Fruit fly (Drosophila melanogaster) whole organism, embryonic: ENCODE results near the gene kis.

Experiments
- Atf3 ChIP-seq: fragments of 200-800 bp; sonication (Bioruptor generic); optimal IDR thresholded peaks from 3 replicates; lab custom pipeline; 2016; ENCODE audit warnings: missing biosample characterization, missing genetic modification characterization
- Awh ChIP-seq: fragments of 200-800 bp; sonication (Bioruptor generic); IDR thresholded peaks from 2 replicates; pipeline ENCODE4, ENCODE4 v1.3.6; 2022; ENCODE audit warnings: missing biosample characterization, missing genetic modification characterization
- Bdp1 ChIP-seq: fragments of 200-800 bp; sonication (Bioruptor generic); optimal IDR thresholded peaks from 3 replicates; lab custom pipeline; 2016; ENCODE audit warnings: missing biosample characterization, missing genetic modification characterization
- C15 ChIP-seq: fragments of 200-800 bp; sonication (Bioruptor generic); IDR thresholded peaks from 3 replicates; pipeline ENCODE4 v1.3.6; 2022; ENCODE audit warnings: missing biosample characterization, missing genetic modification characterization
- CG11085 ChIP-seq: fragments of 200-800 bp; sonication (Bioruptor generic); IDR thresholded peaks from 2 replicates; pipeline ENCODE4 v1.3.6; 2022; ENCODE audit warnings: missing biosample characterization, missing genetic modification characterization
- CG13424 ChIP-seq: fragments of 200-800 bp; sonication (Bioruptor generic); optimal IDR thresholded peaks from 2 replicates; lab custom pipeline; 2019; ENCODE audit warnings: missing biosample characterization, mild to moderate bottlenecking, missing genetic modification characterization, moderate library complexity
- CG13775 ChIP-seq: fragments of 200-800 bp; sonication (Bioruptor generic); optimal IDR thresholded peaks from 3 replicates; lab custom pipeline; 2017; ENCODE audit warnings: missing biosample characterization, mild to moderate bottlenecking, missing genetic modification characterization
- CG14050 ChIP-seq: fragments of 200-800 bp; sonication (Bioruptor generic); IDR thresholded peaks from 3 replicates; pipeline ENCODE4 v1.3.6; 2022; ENCODE audit warnings: missing biosample characterization, missing genetic modification characterization
- CG14667 ChIP-seq: fragments of 200-800 bp; sonication (Bioruptor generic); IDR thresholded peaks from 2 replicates; pipeline ENCODE4 v1.3.6; 2022; ENCODE audit warnings: missing biosample characterization, missing genetic modification characterization
- CG15514 ChIP-seq: fragments of 200-800 bp; sonication (Bioruptor generic); optimal IDR thresholded peaks from 3 replicates; lab custom pipeline; 2017; ENCODE audit warnings: missing biosample characterization, missing genetic modification characterization, mild to moderate bottlenecking, moderate library complexity, missing genetic modification reagents
- CG16863 ChIP-seq: fragments of 200-800 bp; sonication (Bioruptor generic); optimal IDR thresholded peaks from 3 replicates; lab custom pipeline; 2016; ENCODE audit warnings: missing biosample characterization, missing genetic modification characterization
- CG1792 ChIP-seq: fragments of 200-800 bp; sonication (Bioruptor generic); optimal IDR thresholded peaks from 2 replicates; lab custom pipeline; 2016; ENCODE audit warnings: missing biosample characterization, missing genetic modification characterization
- CG18262 ChIP-seq: fragments of 200-800 bp; optimal IDR thresholded peaks from 3 replicates; lab custom pipeline; 2019; ENCODE audit warnings: missing biosample characterization, mild to moderate bottlenecking, missing genetic modification characterization, moderate library complexity
- CG18619 ChIP-seq: fragments of 200-800 bp; sonication (Bioruptor generic); optimal IDR thresholded peaks from 3 replicates; lab custom pipeline; 2017; ENCODE audit warnings: missing biosample characterization, mild to moderate bottlenecking, missing genetic modification characterization
- CG2120 ChIP-seq: fragments of 200-800 bp; sonication (Bioruptor generic); optimal IDR thresholded peaks from 3 replicates; lab custom pipeline; 2016; ENCODE audit warnings: missing biosample characterization, missing genetic modification characterization
- CG31441 ChIP-seq: fragments of 200-800 bp; sonication (Bioruptor generic); IDR thresholded peaks from 2 replicates; pipeline ENCODE4 v1.3.6; 2022; ENCODE audit warnings: missing biosample characterization, missing genetic modification characterization
- CG32532 ChIP-seq: fragments of 200-800 bp; sonication (Bioruptor generic); IDR thresholded peaks from 2 replicates; pipeline ENCODE4 v1.3.6; 2022; ENCODE audit warnings: missing biosample characterization, missing genetic modification characterization
- CG43689 ChIP-seq: fragments of 200-800 bp; sonication (Bioruptor generic); IDR thresholded peaks from 2 replicates; pipeline ENCODE4 v1.3.6; 2022; ENCODE audit warnings: missing biosample characterization, missing genetic modification characterization
- CG6689 ChIP-seq: fragments of 200-800 bp; sonication (Bioruptor generic); IDR thresholded peaks from 2 replicates; pipeline ENCODE4 v1.3.6; 2022; ENCODE audit warnings: missing biosample characterization, missing genetic modification characterization
- CG7271 ChIP-seq: fragments of 200-800 bp; sonication (Bioruptor generic); optimal IDR thresholded peaks from 2 replicates; lab custom pipeline; 2018; ENCODE audit warnings: missing biosample characterization, mild to moderate bottlenecking, missing genetic modification characterization, moderate library complexity
- CG7372 ChIP-seq: fragments of 200-800 bp; sonication (Bioruptor generic); IDR thresholded peaks from 2 replicates; pipeline ENCODE4 v1.3.6; 2022; ENCODE audit warnings: missing biosample characterization, missing genetic modification characterization
- CG8359 ChIP-seq: fragments of 200-800 bp; sonication (Bioruptor generic); optimal IDR thresholded peaks from 2 replicates; lab custom pipeline; 2017; ENCODE audit warnings: missing biosample characterization, mild to moderate bottlenecking, missing genetic modification characterization, borderline replicate concordance
- HLH4C ChIP-seq: fragments of 200-800 bp; sonication (Bioruptor generic); IDR thresholded peaks from 3 replicates; pipeline ENCODE4 v1.3.6; 2022; ENCODE audit warnings: missing biosample characterization, missing genetic modification characterization; ENCODE audit not compliant: partially characterized antibody
- Lim3 ChIP-seq: fragments of 200-800 bp; sonication (Bioruptor generic); IDR thresholded peaks from 2 replicates; pipeline ENCODE4 v1.3.6; 2022; ENCODE audit warnings: missing biosample characterization, missing genetic modification characterization
- NC2β ChIP-seq: fragments of 200-800 bp; sonication (Bioruptor generic); optimal IDR thresholded peaks from 2 replicates; lab custom pipeline; 2016; ENCODE audit warnings: missing biosample characterization, missing genetic modification characterization
- NFAT ChIP-seq: fragments of 200-800 bp; sonication (Bioruptor generic); IDR thresholded peaks from 2 replicates; pipeline ENCODE4 v1.3.6; 2022; ENCODE audit warnings: missing biosample characterization, missing genetic modification characterization
- NK7.1 ChIP-seq: fragments of 200-800 bp; sonication (Bioruptor generic); optimal IDR thresholded peaks from 3 replicates; lab custom pipeline; 2016; ENCODE audit warnings: missing biosample characterization, missing genetic modification characterization
- Rx ChIP-seq: fragments of 200-800 bp; sonication (Bioruptor generic); IDR thresholded peaks from 2 replicates; pipeline ENCODE4 v1.3.6; 2022; ENCODE audit warnings: missing biosample characterization, missing genetic modification characterization
- Ssrp ChIP-seq: fragments of 200-800 bp; sonication (Bioruptor generic); optimal IDR thresholded peaks from 2 replicates; lab custom pipeline; 2018; ENCODE audit warnings: missing biosample characterization, mild to moderate bottlenecking, missing genetic modification characterization, moderate library complexity
- Trl ChIP-seq, 3 experiments: fragments of >200 bp in 2 of 3; fragments of 200-800 bp in 1 of 3; sonication (Bioruptor generic) in 1 of 3; optimal IDR thresholded peaks; 2 replicates in 1 of 3; 3 replicates in 2 of 3; lab custom pipeline; 2016 to 2017; ENCODE audit warnings: missing biosample characterization in 1 of 3, missing genetic modification characterization in 1 of 3
- Usf ChIP-seq: fragments of 200-800 bp; sonication (Bioruptor generic); optimal IDR thresholded peaks from 2 replicates; lab custom pipeline; 2017; ENCODE audit warnings: missing genotype, missing biosample characterization, missing genetic modification characterization
- YL-1 ChIP-seq: fragments of 200-800 bp; sonication (Bioruptor generic); optimal IDR thresholded peaks from 3 replicates; lab custom pipeline; 2017; ENCODE audit warnings: missing biosample characterization, mild to moderate bottlenecking, missing genetic modification characterization
- dimm ChIP-seq: fragments of 200-800 bp; sonication (Bioruptor generic); IDR thresholded peaks from 2 replicates; pipeline ENCODE4 v1.3.6; 2022; ENCODE audit warnings: missing biosample characterization, missing genetic modification characterization
- ewg ChIP-seq: fragments of 200-800 bp; sonication (Bioruptor generic); optimal IDR thresholded peaks from 3 replicates; lab custom pipeline; 2017; ENCODE audit warnings: mild to moderate bottlenecking, missing biosample characterization, missing genetic modification reagents, missing genetic modification characterization
- exex ChIP-seq: fragments of 200-800 bp; sonication (Bioruptor generic); optimal IDR thresholded peaks from 4 replicates; lab custom pipeline; 2018; ENCODE audit warnings: missing biosample characterization, mild to moderate bottlenecking, missing genetic modification characterization, moderate library complexity
- fru ChIP-seq: fragments of >200 bp; optimal IDR thresholded peaks from 2 replicates; lab custom pipeline; 2017
- gro ChIP-seq: fragments of 200-800 bp; sonication (Bioruptor generic); optimal IDR thresholded peaks from 2 replicates; lab custom pipeline; 2016; ENCODE audit warnings: missing biosample characterization, missing genetic modification characterization
- h ChIP-seq: fragments of >200 bp; optimal IDR thresholded peaks from 2 replicates; lab custom pipeline; 2017
- ham ChIP-seq: fragments of 200-800 bp; sonication (Bioruptor generic); IDR thresholded peaks from 2 replicates; pipeline ENCODE4 v1.3.6; 2022; ENCODE audit warnings: missing biosample characterization, missing genetic modification characterization
- jumu ChIP-seq: fragments of 200-800 bp; sonication (Bioruptor generic); optimal IDR thresholded peaks from 3 replicates; lab custom pipeline; 2016; ENCODE audit warnings: missing biosample characterization, missing genetic modification characterization
- ken ChIP-seq: fragments of 200-800 bp; sonication (Bioruptor generic); IDR thresholded peaks from 3 replicates; pipeline ENCODE4 v1.3.6; 2022; ENCODE audit warnings: missing biosample characterization, missing genetic modification characterization
- kni ChIP-seq: fragments of 200-800 bp; sonication (Bioruptor generic); optimal IDR thresholded peaks from 3 replicates; lab custom pipeline; 2017; ENCODE audit warnings: mild to moderate bottlenecking, missing biosample characterization, missing genetic modification reagents, missing genetic modification characterization
- lilli ChIP-seq: fragments of 200-800 bp; sonication (Bioruptor generic); optimal IDR thresholded peaks from 3 replicates; lab custom pipeline; 2016; ENCODE audit warnings: missing biosample characterization, missing genetic modification characterization
- nmo ChIP-seq: fragments of 200-800 bp; sonication (Bioruptor generic); optimal IDR thresholded peaks from 2 replicates; lab custom pipeline; 2018; ENCODE audit warnings: missing biosample characterization, mild to moderate bottlenecking, missing genetic modification characterization, moderate library complexity
- nom ChIP-seq: fragments of 200-800 bp; sonication (Bioruptor generic); optimal IDR thresholded peaks from 2 replicates; lab custom pipeline; 2017; ENCODE audit warnings: missing biosample characterization, missing genetic modification characterization, mild to moderate bottlenecking, moderate library complexity, missing genetic modification reagents
- oc ChIP-seq: fragments of 200-800 bp; sonication (Bioruptor generic); optimal IDR thresholded peaks from 2 replicates; lab custom pipeline; 2018; ENCODE audit warnings: missing biosample characterization, mild to moderate bottlenecking, missing genetic modification characterization, moderate library complexity
- pho ChIP-seq: fragments of 200-800 bp; sonication (Bioruptor generic); optimal IDR thresholded peaks from 2 replicates; lab custom pipeline; 2016; ENCODE audit warnings: missing biosample characterization, missing genetic modification characterization
- pita ChIP-seq: fragments of 200-800 bp; sonication (Bioruptor generic); optimal IDR thresholded peaks from 2 replicates; lab custom pipeline; 2017; ENCODE audit warnings: missing biosample characterization, mild to moderate bottlenecking, missing genetic modification characterization
- salm ChIP-seq: fragments of 200-800 bp; sonication (Bioruptor generic); optimal IDR thresholded peaks from 2 replicates; lab custom pipeline; 2018; ENCODE audit warnings: missing biosample characterization, mild to moderate bottlenecking, missing genetic modification characterization
- sima ChIP-seq: fragments of 200-800 bp; sonication (Bioruptor generic); optimal IDR thresholded peaks from 2 replicates; lab custom pipeline; 2016; ENCODE audit warnings: missing biosample characterization, missing genetic modification characterization
- slou ChIP-seq: fragments of 200-800 bp; sonication (Bioruptor generic); optimal IDR thresholded peaks from 3 replicates; lab custom pipeline; 2016; ENCODE audit warnings: missing biosample characterization, missing genetic modification characterization
- tx ChIP-seq: fragments of 200-800 bp; sonication (Bioruptor generic); optimal IDR thresholded peaks from 2 replicates; lab custom pipeline; 2016; ENCODE audit warnings: missing biosample characterization, missing genetic modification characterization
- wor ChIP-seq: fragments of 200-800 bp; sonication (Bioruptor generic); IDR thresholded peaks from 2 replicates; pipeline ENCODE4 v1.3.6; 2022; ENCODE audit warnings: missing biosample characterization, missing genetic modification characterization

The kis gene

DNA sequence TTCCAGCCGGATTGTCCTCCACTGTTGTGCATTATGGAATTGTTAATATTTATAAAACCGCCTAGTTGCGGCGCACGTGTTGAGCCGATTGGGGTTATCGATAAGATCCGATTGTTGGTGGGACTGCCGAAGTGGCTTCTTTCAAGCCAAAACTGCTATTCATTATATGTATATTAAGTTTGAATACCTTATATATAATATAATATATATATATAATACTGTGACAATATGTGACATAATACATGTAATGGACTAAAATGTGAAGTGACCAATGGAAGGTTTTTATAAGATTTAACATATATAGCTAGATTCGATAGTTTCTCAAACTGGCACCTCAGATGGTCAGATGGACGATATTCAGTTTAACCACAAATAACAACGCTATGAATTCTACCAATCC, 23.0 kb upstream of the kis start, which contains the start of the genes mbm and CG11555 (continued):
- TF ChIP-seq Trl (optimal IDR thresholded peaks at IDR 0.05; lab: Kevin White, UChicago) (no peak), Trl (GFP tag; optimal IDR thresholded peaks at IDR 0.05; lab: Kevin White, UChicago) (no peak), CG14050 (GFP tag; lab: Robert Waterston, UW) (no peak), slou (no peak), NC2β (GFP tag; lab: Kevin White, UChicago) (no peak), Bdp1 (no peak), Awh (no peak), Atf3 (GFP tag; lab: Kevin White, UChicago) (no peak), CG2120 (GFP tag; lab: Kevin White, UChicago) (no peak), YL-1 (peak; percentile 66), jumu (GFP tag; lab: Kevin White, UChicago) (no peak), CG7271 (tag; lab: Kevin White, UChicago) (no peak), exex (tag; lab: Kevin White, UChicago) (no peak), CG43689 (no peak), sima (GFP tag; lab: Kevin White, UChicago) (no peak), fru (lab: Kevin White, UChicago) (no peak), CG11085 (GFP tag; lab: Robert Waterston, UW) (no peak), salm (tag; lab: Kevin White, UChicago) (no peak), CG13775 (peak; percentile 34), CG14667 (no peak), h (lab: Kevin White, UChicago) (no peak), CG18262 (tag; lab: Kevin White, UChicago) (peak; percentile 43), gro (GFP tag; lab: Kevin White, UChicago) (no peak), tx (GFP tag; lab: Kevin White, UChicago) (no peak), dimm (GFP tag; lab: Robert Waterston, UW) (no peak), ham (no peak), Rx (GFP tag; lab: Robert Waterston, UW) (no peak), C15 (GFP tag; lab: Robert Waterston, UW) (no peak), pita (GFP tag; lab: Kevin White, UChicago) (no peak), CG8359 (GFP tag; lab: Kevin White, UChicago) (no peak), kni (GFP tag; lab: Kevin White, UChicago) (no peak), wor (no peak), Lim3 (no peak), CG31441 (GFP tag; lab: Robert Waterston, UW) (no peak; the same call in 1 of the 2 replicates), HLH4C (GFP tag; lab: Robert Waterston, UW) (peak; percentile 50), CG16863 (GFP tag; lab: Kevin White, UChicago) (no peak), Usf (GFP tag; lab: Kevin White, UChicago) (no peak), NK7.1 (GFP tag; lab: Kevin White, UChicago) (no peak), CG15514 (GFP tag; lab: Kevin White, UChicago) (peak; percentile 55), nmo (GFP tag; lab: Kevin White, UChicago) (peak; percentile 42), CG7372 (no peak), CG32532 (no peak), CG1792 (no peak), NFAT (GFP tag; lab: Robert Waterston, UW) (no peak), CG6689 (no peak), Ssrp (tag; lab: Kevin White, UChicago) (no peak), pho (GFP tag; lab: Kevin White, UChicago) (no peak), lilli (GFP tag; lab: Kevin White, UChicago) (no peak), oc (tag; lab: Kevin White, UChicago) (no peak), ken (GFP tag; lab: Robert Waterston, UW) (no peak), nom (GFP tag; lab: Kevin White, UChicago) (no peak), ewg (no peak), CG13424 (tag; lab: Kevin White, UChicago) (peak; percentile 48), CG18619 (no peak)
